Worm (Caenorhabditis elegans): ENCODE data around the gene skr-19.

- TF ChIP-seq dao-5 (tag; optimal IDR thresholded peaks at IDR 0.05) (no peak), him-1 (tag; optimal IDR thresholded peaks at IDR 0.05) (no peak)
Observed at ce11 chrX:13227778-13228177, 3.3 kb upstream of the skr-19 start.

Data from whole organism, L4/young adult.